Worm (Caenorhabditis elegans) whole organism, young adult: ENCODE measurements around the gene F43C9.1.

Experiments used
- B0019.2 ChIP-seq: fragments of 200-800 bp; sonication (Bioruptor generic); conservative IDR thresholded peaks from 2 replicates; pipeline ENCODE4 v1.3.6; 2022; ENCODE audit warnings: missing genetic modification reagents, missing genetic modification characterization, missing compliant biosample characterization
- C17E4.6 ChIP-seq: fragments of 200-800 bp; sonication (Bioruptor generic); IDR thresholded peaks from 2 replicates; pipeline ENCODE4 v1.3.6; 2022; ENCODE audit warnings: missing genetic modification reagents, missing genetic modification characterization, missing compliant biosample characterization
- D2030.7 ChIP-seq: fragments of 200-800 bp; sonication (Bioruptor generic); IDR thresholded peaks from 2 replicates; pipeline ENCODE4 v1.3.6; 2022; ENCODE audit warnings: missing genetic modification reagents, missing genetic modification characterization, missing compliant biosample characterization
- F10E7.11 ChIP-seq: sonication (generic microtip); optimal IDR thresholded peaks from 2 replicates; lab custom pipeline; 2017; ENCODE audit warnings: mild to moderate bottlenecking, missing genetic modification characterization, moderate library complexity, missing compliant biosample characterization
- F39B2.1 ChIP-seq: fragments of 200-800 bp; sonication (Bioruptor generic); IDR thresholded peaks from 2 replicates; pipeline ENCODE4 v1.3.6; 2022; ENCODE audit warnings: missing genetic modification reagents, missing genetic modification characterization, missing compliant biosample characterization
- F52B5.7 ChIP-seq: sonication (generic microtip); optimal IDR thresholded peaks from 2 replicates; lab custom pipeline; 2016; ENCODE audit warnings: mild to moderate bottlenecking, missing genetic modification characterization, missing compliant biosample characterization
- F55B11.4 ChIP-seq: sonication (generic microtip); optimal IDR thresholded peaks from 2 replicates; lab custom pipeline; 2016; ENCODE audit warnings: missing compliant biosample characterization, missing genetic modification characterization, borderline replicate concordance; ENCODE audit not compliant: insufficient read depth
- F57C9.4 ChIP-seq: sonication (generic microtip); optimal IDR thresholded peaks from 2 replicates; lab custom pipeline; 2017; ENCODE audit warnings: mild to moderate bottlenecking, missing genetic modification characterization, missing compliant biosample characterization
- T26A5.8 ChIP-seq: sonication (generic microtip); optimal IDR thresholded peaks from 2 replicates; lab custom pipeline; 2016; ENCODE audit warnings: missing genetic modification characterization, missing compliant biosample characterization
- Y79H2A.3 ChIP-seq: fragments of 200-800 bp; sonication (Bioruptor generic); conservative IDR thresholded peaks from 2 replicates; pipeline ENCODE4 v1.3.6; 2022; ENCODE audit warnings: missing genetic modification reagents, missing genetic modification characterization, missing compliant biosample characterization
- ZK185.1 ChIP-seq: sonication (generic microtip); optimal IDR thresholded peaks from 2 replicates; lab custom pipeline; 2016; ENCODE audit warnings: mild to moderate bottlenecking, missing genetic modification characterization, missing compliant biosample characterization; ENCODE audit not compliant: poor library complexity, severe bottlenecking
- akir-1 ChIP-seq: fragments of 200-800 bp; sonication (Bioruptor generic); optimal IDR thresholded peaks from 2 replicates; lab custom pipeline; 2018; ENCODE audit warnings: mild to moderate bottlenecking, missing genetic modification characterization, moderate library complexity, missing compliant biosample characterization
- atf-7 ChIP-seq: sonication (generic microtip); optimal IDR thresholded peaks from 2 replicates; lab custom pipeline; 2017; ENCODE audit warnings: mild to moderate bottlenecking, missing genetic modification characterization, missing compliant biosample characterization
- athp-1 ChIP-seq: sonication (generic microtip); optimal IDR thresholded peaks from 2 replicates; lab custom pipeline; 2017; ENCODE audit warnings: mild to moderate bottlenecking, missing genetic modification characterization, missing compliant biosample characterization
- attf-3 ChIP-seq: fragments of 200-800 bp; sonication (Bioruptor generic); conservative IDR thresholded peaks from 2 replicates; pipeline ENCODE4 v1.3.6; 2022; ENCODE audit warnings: missing genetic modification reagents, missing genetic modification characterization, missing compliant biosample characterization
- attf-5 ChIP-seq: fragments of 200-800 bp; sonication (Bioruptor generic); optimal IDR thresholded peaks from 2 replicates; lab custom pipeline; 2018; ENCODE audit warnings: mild to moderate bottlenecking, missing genetic modification characterization, missing compliant biosample characterization
- cebp-1 ChIP-seq, 2 experiments: fragments of 200-800 bp in 1 of 2; sonication (Bioruptor generic) in 1 of 2; sonication (generic microtip) in 1 of 2; IDR thresholded peaks in 1 of 2; optimal IDR thresholded peaks in 1 of 2; 2 replicates each; pipeline versions ENCODE4 v1.3.6 to Lab custom; 2017 to 2022; ENCODE audit warnings: missing compliant biosample characterization in 2 of 2, missing genetic modification characterization in 2 of 2, mild to moderate bottlenecking in 1 of 2, missing genetic modification reagents in 1 of 2, moderate library complexity in 1 of 2
- ceh-91 ChIP-seq: fragments of 200-800 bp; sonication (Bioruptor generic); IDR thresholded peaks from 2 replicates; pipeline ENCODE4 v1.3.6; 2022; ENCODE audit warnings: missing genetic modification reagents, missing genetic modification characterization, missing compliant biosample characterization
- die-1 ChIP-seq: sonication (generic microtip); optimal IDR thresholded peaks from 2 replicates; lab custom pipeline; 2016; ENCODE audit warnings: missing genotype, mild to moderate bottlenecking, missing genetic modification characterization, missing compliant biosample characterization
- dpl-1 ChIP-seq: fragments of 150-350 bp; optimal IDR thresholded peaks from 2 replicates; lab custom pipeline; 2014; ENCODE audit warnings: missing biosample characterization, missing genetic modification reagents, missing genetic modification characterization
- egrh-3 ChIP-seq: fragments of 200-800 bp; sonication (Bioruptor generic); IDR thresholded peaks from 2 replicates; pipeline ENCODE4 v1.3.6; 2022; ENCODE audit warnings: missing genetic modification reagents, missing genetic modification characterization, missing compliant biosample characterization
- ets-4 ChIP-seq: fragments of 200-800 bp; sonication (Bioruptor generic); optimal IDR thresholded peaks from 2 replicates; lab custom pipeline; 2018; ENCODE audit warnings: mild to moderate bottlenecking, missing genetic modification characterization, missing compliant biosample characterization
- hlh-26 ChIP-seq: fragments of 200-800 bp; sonication (Bioruptor generic); conservative IDR thresholded peaks from 2 replicates; pipeline ENCODE4 v1.3.6; 2022; ENCODE audit warnings: missing genetic modification reagents, missing genetic modification characterization, missing compliant biosample characterization
- hsf-1 ChIP-seq: fragments of 200-800 bp; sonication (Bioruptor generic); IDR thresholded peaks from 2 replicates; pipeline ENCODE4 v1.3.6; 2022; ENCODE audit warnings: missing genetic modification reagents, missing genetic modification characterization, missing compliant biosample characterization
- lin-35 ChIP-seq, 3 experiments: fragments of 150-350 bp in 2 of 3; sonication (generic microtip) in 1 of 3; optimal IDR thresholded peaks; 2 replicates each; lab custom pipeline; 2014 to 2018; ENCODE audit warnings: missing biosample characterization in 3 of 3, missing genetic modification characterization in 3 of 3, missing genetic modification reagents in 3 of 3
- lin-54 ChIP-seq: fragments of 200-800 bp; sonication (Bioruptor generic); optimal IDR thresholded peaks from 2 replicates; lab custom pipeline; 2018; ENCODE audit warnings: mild to moderate bottlenecking, missing genetic modification characterization, missing compliant biosample characterization
- lsl-1 ChIP-seq: fragments of 200-800 bp; sonication (Bioruptor generic); optimal IDR thresholded peaks from 2 replicates; lab custom pipeline; 2018; ENCODE audit warnings: mild to moderate bottlenecking, missing genetic modification characterization, moderate library complexity, missing compliant biosample characterization
- madf-6 ChIP-seq: fragments of 200-800 bp; sonication (Bioruptor generic); IDR thresholded peaks from 2 replicates; pipeline ENCODE4 v1.3.6; 2022; ENCODE audit warnings: missing genetic modification reagents, missing genetic modification characterization, missing compliant biosample characterization
- madf-8 ChIP-seq: fragments of 200-800 bp; sonication (Bioruptor generic); conservative IDR thresholded peaks from 2 replicates; pipeline ENCODE4 v1.3.6; 2022; ENCODE audit warnings: missing genetic modification reagents, missing genetic modification characterization, missing compliant biosample characterization
- mel-28 ChIP-seq: sonication (generic microtip); optimal IDR thresholded peaks from 2 replicates; lab custom pipeline; 2016; ENCODE audit warnings: borderline replicate concordance, mild to moderate bottlenecking, missing genetic modification characterization, missing compliant biosample characterization
- mes-4 ChIP-seq: sonication (generic microtip); optimal IDR thresholded peaks from 2 replicates; lab custom pipeline; 2016; ENCODE audit warnings: missing genotype, missing genetic modification characterization, missing compliant biosample characterization
- mxl-1 ChIP-seq: sonication (generic microtip); optimal IDR thresholded peaks from 2 replicates; lab custom pipeline; 2016; ENCODE audit warnings: missing genetic modification characterization, missing compliant biosample characterization
- nfya-2 ChIP-seq: fragments of 200-800 bp; sonication (Bioruptor generic); IDR thresholded peaks from 2 replicates; pipeline ENCODE4 v1.3.6; 2022; ENCODE audit warnings: missing genetic modification reagents, missing genetic modification characterization, missing compliant biosample characterization
- nfyb-1 ChIP-seq: fragments of 200-800 bp; sonication (Bioruptor generic); IDR thresholded peaks from 2 replicates; pipeline ENCODE4 v1.3.6; 2022; ENCODE audit warnings: missing genetic modification reagents, missing genetic modification characterization, missing compliant biosample characterization
- nhr-80 ChIP-seq: sonication (generic microtip); optimal IDR thresholded peaks from 2 replicates; lab custom pipeline; 2016; ENCODE audit warnings: missing genetic modification characterization, missing compliant biosample characterization
- pbrm-1 ChIP-seq: fragments of 200-800 bp; sonication (Bioruptor generic); IDR thresholded peaks from 2 replicates; pipeline ENCODE4 v1.3.6; 2022; ENCODE audit warnings: missing genetic modification reagents, missing genetic modification characterization, missing compliant biosample characterization
- rcor-1 ChIP-seq: fragments of 200-800 bp; sonication (Bioruptor generic); IDR thresholded peaks from 2 replicates; pipeline ENCODE4 v1.3.6; 2022; ENCODE audit warnings: missing genetic modification reagents, missing genetic modification characterization, missing compliant biosample characterization
- repo-1 ChIP-seq: sonication (generic microtip); optimal IDR thresholded peaks from 2 replicates; lab custom pipeline; 2017; ENCODE audit warnings: mild to moderate bottlenecking, missing genetic modification characterization, missing compliant biosample characterization
- sdz-38 ChIP-seq: sonication (generic microtip); optimal IDR thresholded peaks from 2 replicates; lab custom pipeline; 2016; ENCODE audit warnings: missing genotype, missing genetic modification characterization, missing compliant biosample characterization
- sea-2 ChIP-seq: fragments of 200-800 bp; sonication (Bioruptor generic); IDR thresholded peaks from 2 replicates; pipeline ENCODE4 v1.3.6; 2022; ENCODE audit warnings: missing genetic modification characterization, missing compliant biosample characterization
- snpc-3.4 ChIP-seq: sonication (generic microtip); optimal IDR thresholded peaks from 2 replicates; lab custom pipeline; 2017; ENCODE audit warnings: missing genetic modification characterization, mild to moderate bottlenecking, missing compliant biosample characterization, antibody characterized with exemption, moderate library complexity, missing genotype, missing genetic modification reagents
- tlf-1 ChIP-seq: fragments of 200-800 bp; sonication (Bioruptor generic); optimal IDR thresholded peaks from 2 replicates; lab custom pipeline; 2018; ENCODE audit warnings: mild to moderate bottlenecking, missing genetic modification characterization, missing compliant biosample characterization
- xnd-1 ChIP-seq: sonication (generic microtip); optimal IDR thresholded peaks from 2 replicates; lab custom pipeline; 2016; ENCODE audit warnings: missing genotype, missing genetic modification reagents, missing genetic modification characterization, missing compliant biosample characterization
- ztf-18 ChIP-seq: sonication (generic microtip); optimal IDR thresholded peaks from 2 replicates; lab custom pipeline; 2016; ENCODE audit warnings: missing genotype, mild to moderate bottlenecking, missing genetic modification characterization, missing compliant biosample characterization
- ztf-22 ChIP-seq: fragments of 200-800 bp; sonication (Bioruptor generic); optimal IDR thresholded peaks from 2 replicates; lab custom pipeline; 2018; ENCODE audit warnings: mild to moderate bottlenecking, missing genetic modification characterization, moderate library complexity, missing compliant biosample characterization
- ztf-26 ChIP-seq: sonication (generic microtip); optimal IDR thresholded peaks from 2 replicates; lab custom pipeline; 2017; ENCODE audit warnings: missing genetic modification characterization, missing compliant biosample characterization
- ztf-28 ChIP-seq: fragments of 200-800 bp; sonication (Bioruptor generic); IDR thresholded peaks from 2 replicates; pipeline ENCODE4 v1.3.6; 2022; ENCODE audit warnings: missing genetic modification reagents, missing genetic modification characterization, missing compliant biosample characterization
- ztf-3 ChIP-seq: fragments of 200-800 bp; sonication (Bioruptor generic); optimal IDR thresholded peaks from 2 replicates; lab custom pipeline; 2018; ENCODE audit warnings: mild to moderate bottlenecking, missing genetic modification characterization, missing compliant biosample characterization
- ztf-6 ChIP-seq: fragments of 200-800 bp; sonication (Bioruptor generic); IDR thresholded peaks from 2 replicates; pipeline ENCODE4 v1.3.6; 2022; ENCODE audit warnings: missing genetic modification reagents, missing genetic modification characterization, missing compliant biosample characterization

F43C9.1 gene

ce11 chrX:4788958-4789357, 4.1 kb upstream of the F43C9.1 start (continued):
- no peak for TF ChIP-seq madf-6 (GFP tag; lab: Robert Waterston, UW)
- TF ChIP-seq ztf-26 (tag; lab: Kevin White, UChicago) = peak; percentile 30
- TF ChIP-seq lin-54 (GFP tag; lab: Kevin White, UChicago) = peak; percentile 49
- TF ChIP-seq F57C9.4 (tag; lab: Kevin White, UChicago) = no peak
- peak; percentile 34; the same call in 1 of the 2 replicates for TF ChIP-seq cebp-1 (GFP tag; IDR thresholded peaks at IDR 0.05; lab: Robert Waterston, UW)
- peak; percentile 65 for TF ChIP-seq cebp-1 (tag; optimal IDR thresholded peaks at IDR 0.05; lab: Kevin White, UChicago)
- TF ChIP-seq xnd-1 (tag; lab: Kevin White, UChicago) = no peak
- peak; percentile 52; the same call in 1 of the 2 replicates for TF ChIP-seq ztf-28 (GFP tag; lab: Robert Waterston, UW)
- no peak for TF ChIP-seq ztf-3 (GFP tag; lab: Kevin White, UChicago)
- peak; percentile 53 for TF ChIP-seq ztf-18 (tag; lab: Kevin White, UChicago)
- TF ChIP-seq egrh-3 (GFP tag; lab: Robert Waterston, UW) = no peak
- TF ChIP-seq F55B11.4 = no peak
- no peak for TF ChIP-seq Y79H2A.3 (GFP tag; lab: Robert Waterston, UW)
- no peak for TF ChIP-seq F10E7.11 (tag; lab: Kevin White, UChicago)
- TF ChIP-seq nfyb-1 (GFP tag; lab: Robert Waterston, UW) = peak; percentile 67; the same call in 1 of the 2 replicates
- TF ChIP-seq ztf-22 (GFP tag; lab: Kevin White, UChicago) = no peak
- 0 out of 2 replicates have a peak, but pooled peaks have one; percentile 31 for TF ChIP-seq C17E4.6 (GFP tag; lab: Robert Waterston, UW)
- TF ChIP-seq D2030.7 (GFP tag; lab: Robert Waterston, UW) = peak; percentile 75
- no peak for TF ChIP-seq F39B2.1 (GFP tag; lab: Robert Waterston, UW)
- TF ChIP-seq nhr-80 (tag; lab: Kevin White, UChicago) = peak; percentile 34
- TF ChIP-seq hsf-1 (GFP tag; lab: Robert Waterston, UW) = no peak
- TF ChIP-seq attf-3 (GFP tag; lab: Robert Waterston, UW) = no peak
- TF ChIP-seq tlf-1 (GFP tag; lab: Kevin White, UChicago) = no peak
- TF ChIP-seq ztf-6 = 0 out of 2 replicates have a peak, but pooled peaks have one; percentile 45
- TF ChIP-seq rcor-1 = peak; percentile 69
- TF ChIP-seq die-1 (tag; lab: Kevin White, UChicago) = peak; percentile 93
- no peak for TF ChIP-seq dpl-1 (GFP tag; lab: Kevin White, UChicago)
- no peak for TF ChIP-seq mel-28 (tag; lab: Kevin White, UChicago)
- peak; percentile 63 for TF ChIP-seq snpc-3.4
- peak; percentile 39 for TF ChIP-seq F52B5.7 (tag; lab: Kevin White, UChicago)
- no peak for TF ChIP-seq akir-1 (GFP tag; lab: Kevin White, UChicago)
- TF ChIP-seq hlh-26 (GFP tag; lab: Robert Waterston, UW) = no peak
- TF ChIP-seq mxl-1 (tag; lab: Kevin White, UChicago) = peak; percentile 89
- no peak for TF ChIP-seq sdz-38 (tag; lab: Kevin White, UChicago)
- no peak for TF ChIP-seq sea-2 (GFP tag; lab: Robert Waterston, UW)
- TF ChIP-seq lin-35 (GFP tag; optimal IDR thresholded peaks at IDR 0.05; lab: Kevin White, UChicago) = peak in 1 of 3 experiments; percentile 53
- peak; percentile 61 for TF ChIP-seq atf-7
- no peak for TF ChIP-seq B0019.2 (GFP tag; lab: Robert Waterston, UW)
- TF ChIP-seq T26A5.8 (tag; lab: Kevin White, UChicago) = no peak
- TF ChIP-seq ceh-91 = no peak
- TF ChIP-seq pbrm-1 (GFP tag; lab: Robert Waterston, UW) = peak; percentile 88
- TF ChIP-seq athp-1 (tag; lab: Kevin White, UChicago) = peak; percentile 59
- no peak for TF ChIP-seq lsl-1 (GFP tag; lab: Kevin White, UChicago)
- TF ChIP-seq repo-1 = peak; percentile 40
- TF ChIP-seq mes-4 (tag; lab: Kevin White, UChicago) = peak; percentile 23
- TF ChIP-seq attf-5 (GFP tag; lab: Kevin White, UChicago) = peak; percentile 69
- TF ChIP-seq madf-8 (GFP tag; lab: Robert Waterston, UW) = no peak
- peak; percentile 87 for TF ChIP-seq ZK185.1
- peak; percentile 12 for TF ChIP-seq ets-4 (GFP tag; lab: Kevin White, UChicago)
- TF ChIP-seq nfya-2 (GFP tag; lab: Robert Waterston, UW) = no peak
